Worm (Caenorhabditis elegans): ENCODE data around the gene K08D8.7.

DNA sequence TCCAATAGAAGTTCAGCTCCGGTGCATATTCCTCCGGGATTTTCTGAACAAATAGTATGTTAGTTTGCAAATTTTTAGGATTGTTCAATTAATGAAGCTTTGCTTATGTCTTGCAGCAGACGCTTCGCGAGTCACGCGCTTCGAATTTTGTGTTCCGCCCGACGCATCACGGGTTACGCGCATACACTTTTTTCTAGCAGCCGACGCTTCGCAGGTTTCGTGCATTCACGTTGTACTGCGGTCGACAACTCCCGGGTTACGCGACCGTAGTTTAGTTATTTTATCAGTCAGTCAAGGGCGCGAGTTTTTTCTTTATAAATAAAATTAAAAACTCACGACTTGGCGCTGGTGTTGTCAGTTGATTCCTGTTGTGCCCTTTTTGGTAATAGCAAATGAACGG lies 26.8 kb upstream of the K08D8.7 start:
- TF ChIP-seq lin-39 (tag; optimal IDR thresholded peaks at IDR 0.05) (no peak), unc-62 (GFP tag; optimal IDR thresholded peaks at IDR 0.05) (no peak), unc-55 (GFP tag; optimal IDR thresholded peaks at IDR 0.05) (no peak), ZK546.5 (tag; optimal IDR thresholded peaks at IDR 0.05) (no peak), snpc-4 (tag; optimal IDR thresholded peaks at IDR 0.05) (peak; percentile 28), elt-3 (tag; optimal IDR thresholded peaks at IDR 0.05) (no peak), ceh-82 (tag; optimal IDR thresholded peaks at IDR 0.05) (no peak), elt-1 (tag; optimal IDR thresholded peaks at IDR 0.05) (no peak), nhr-11 (tag; optimal IDR thresholded peaks at IDR 0.05) (no peak), egl-27 (tag; optimal IDR thresholded peaks at IDR 0.05) (no peak), nhr-237 (tag; optimal IDR thresholded peaks at IDR 0.05) (no peak), nhr-10 (tag; optimal IDR thresholded peaks at IDR 0.05) (no peak)

Data from whole organism, L2 larva.